Worm (Caenorhabditis elegans): ENCODE measurements around the gene K10C8.4.

ce11 chrV:12716447-12716846, 20.4 kb downstream of the K10C8.4 start, which contains the start of gene str-178:
- no peak for TF ChIP-seq cog-1 (tag; optimal IDR thresholded peaks at IDR 0.05)
- no peak for TF ChIP-seq ref-1 (GFP tag; conservative IDR thresholded peaks at IDR 0.05)
- no peak for TF ChIP-seq flt-1 (GFP tag; IDR thresholded peaks at IDR 0.05)
- no peak for TF ChIP-seq T22C8.4 (GFP tag; IDR thresholded peaks at IDR 0.05)
- TF ChIP-seq ztf-29 (GFP tag; IDR thresholded peaks at IDR 0.05): no peak
- no peak for TF ChIP-seq klf-2 (GFP tag; conservative IDR thresholded peaks at IDR 0.05)
- TF ChIP-seq med-1 (GFP tag; optimal IDR thresholded peaks at IDR 0.05; ENCODE audit: insufficient read depth): no peak
- no peak for TF ChIP-seq ztf-23 (GFP tag; IDR thresholded peaks at IDR 0.05)

Measured in whole organism, midembryonic.